Worm (Caenorhabditis elegans): Measurements from ENCODE around the gene tomm-40.

tomm-40 gene

ce11 chrII:8973516-8974043 is at the start of gene tomm-40:
tomm-40 (minus strand) TSS chrII:8973566.
- no peak for TF ChIP-seq nhr-237 (tag; optimal IDR thresholded peaks at IDR 0.05)
- peak; percentile 27 to 59 (median 48) for TF ChIP-seq dpl-1 (GFP tag; optimal IDR thresholded peaks at IDR 0.05)
- TF ChIP-seq unc-62 (GFP tag; optimal IDR thresholded peaks at IDR 0.05), result no peak
- TF ChIP-seq blmp-1 (tag; optimal IDR thresholded peaks at IDR 0.05), result peak; percentile 12
- no peak for TF ChIP-seq hpl-2 (GFP tag; optimal IDR thresholded peaks at IDR 0.05)
- no peak for TF ChIP-seq lir-3 (tag; optimal IDR thresholded peaks at IDR 0.05; ENCODE audit: poor library complexity)
- no peak for TF ChIP-seq nhr-84 (tag; optimal IDR thresholded peaks at IDR 0.05)
- TF ChIP-seq C34B4.2 (tag; optimal IDR thresholded peaks at IDR 0.05), result no peak
- TF ChIP-seq nhr-77 (tag; optimal IDR thresholded peaks at IDR 0.05), result no peak
- TF ChIP-seq egl-13 (tag; optimal IDR thresholded peaks at IDR 0.05), result no peak
- no peak for TF ChIP-seq elt-2 (tag; optimal IDR thresholded peaks at IDR 0.05)
- TF ChIP-seq nhr-11 (tag; optimal IDR thresholded peaks at IDR 0.05), result no peak
- no peak for TF ChIP-seq ztf-4 (tag; optimal IDR thresholded peaks at IDR 0.05)
- TF ChIP-seq ets-5 (GFP tag; IDR thresholded peaks at IDR 0.05), result no peak
- no peak for TF ChIP-seq unc-30 (tag; optimal IDR thresholded peaks at IDR 0.05)
- no peak for TF ChIP-seq ztf-11 (tag; optimal IDR thresholded peaks at IDR 0.05)
- no peak for TF ChIP-seq tlp-1 (tag; optimal IDR thresholded peaks at IDR 0.05)
- TF ChIP-seq aly-2 (tag; optimal IDR thresholded peaks at IDR 0.05), result no peak
- no peak for TF ChIP-seq aha-1 (tag; optimal IDR thresholded peaks at IDR 0.05)
- TF ChIP-seq snu-23 (GFP tag; optimal IDR thresholded peaks at IDR 0.05), result no peak
- TF ChIP-seq unc-130 (tag; optimal IDR thresholded peaks at IDR 0.05), result no peak
- peak; percentile 31 for TF ChIP-seq nhr-71 (tag; optimal IDR thresholded peaks at IDR 0.05)
- no peak for TF ChIP-seq nhr-19 (GFP tag; conservative IDR thresholded peaks at IDR 0.05)
- peak; percentile 13 for TF ChIP-seq swsn-7 (tag; optimal IDR thresholded peaks at IDR 0.05)
- peak in 1 of 2 experiments; percentile 55 for TF ChIP-seq lin-35 (GFP tag; optimal IDR thresholded peaks at IDR 0.05)
- no peak for TF ChIP-seq zag-1 (tag; optimal IDR thresholded peaks at IDR 0.05)
- peak; percentile 3 for TF ChIP-seq nhr-20 (tag; optimal IDR thresholded peaks at IDR 0.05)
- no peak for TF ChIP-seq lin-39 (tag; optimal IDR thresholded peaks at IDR 0.05)
- TF ChIP-seq fos-1 (tag; optimal IDR thresholded peaks at IDR 0.05), result no peak
- TF ChIP-seq nhr-47 (tag; optimal IDR thresholded peaks at IDR 0.05), result no peak
- no peak for TF ChIP-seq sox-4 (tag; optimal IDR thresholded peaks at IDR 0.05)
- TF ChIP-seq skn-1 (tag; optimal IDR thresholded peaks at IDR 0.05), result peak; percentile 5
- TF ChIP-seq dsc-1 (tag; optimal IDR thresholded peaks at IDR 0.05), result no peak
- TF ChIP-seq mab-9 (GFP tag; IDR thresholded peaks at IDR 0.05), result no peak
- TF ChIP-seq zip-4 (GFP tag; optimal IDR thresholded peaks at IDR 0.05), result no peak
- peak; percentile 49 to 51 for TF ChIP-seq efl-1 (optimal IDR thresholded peaks at IDR 0.05)
- TF ChIP-seq efl-1 (GFP tag; optimal IDR thresholded peaks at IDR 0.05 in 1 of 2), result peak; percentile 55 to 93
- TF ChIP-seq ceh-88 (GFP tag; IDR thresholded peaks at IDR 0.05), result no peak
- no peak for TF ChIP-seq C16A3.4 (tag; optimal IDR thresholded peaks at IDR 0.05)
- TF ChIP-seq isw-1 (GFP tag; IDR thresholded peaks at IDR 0.05), result no peak
- no peak for TF ChIP-seq pqm-1 (tag; optimal IDR thresholded peaks at IDR 0.05)
- no peak for TF ChIP-seq lin-14 (GFP tag; optimal IDR thresholded peaks at IDR 0.05)
- TF ChIP-seq fkh-10 (GFP tag; optimal IDR thresholded peaks at IDR 0.05), result no peak
- peak; percentile 34 to 51 for TF ChIP-seq lsy-2 (tag; optimal IDR thresholded peaks at IDR 0.05)
- TF ChIP-seq ces-1 (GFP tag; optimal IDR thresholded peaks at IDR 0.05), result no peak
- no peak for TF ChIP-seq hlh-17 (GFP tag; optimal IDR thresholded peaks at IDR 0.05; ENCODE audit: borderline replicate concordance)
- peak; percentile 40 for TF ChIP-seq mep-1 (tag; optimal IDR thresholded peaks at IDR 0.05)
- no peak for TF ChIP-seq mdl-1 (tag; optimal IDR thresholded peaks at IDR 0.05)
- no peak for TF ChIP-seq sup-37 (GFP tag; optimal IDR thresholded peaks at IDR 0.05)
- TF ChIP-seq ceh-8 (GFP tag; optimal IDR thresholded peaks at IDR 0.05), result no peak
- TF ChIP-seq ceh-63 (GFP tag; optimal IDR thresholded peaks at IDR 0.05), result no peak
- TF ChIP-seq irx-1 (tag; optimal IDR thresholded peaks at IDR 0.05), result no peak
- no peak for TF ChIP-seq Y116A8C.19 (tag; optimal IDR thresholded peaks at IDR 0.05; ENCODE audit: borderline replicate concordance)
- no peak for TF ChIP-seq elt-3 (tag; optimal IDR thresholded peaks at IDR 0.05)

Data from whole organism, L1 larva.